Worm (Caenorhabditis elegans) whole organism, early embryonic: ENCODE data around the gene flp-6.

ENCODE experiments used
- ceh-13 ChIP-seq: fragments of 200-800 bp; sonication (Bioruptor generic); optimal IDR thresholded peaks from 2 replicates; lab custom pipeline; 2018; ENCODE audit warnings: mild to moderate bottlenecking, missing genetic modification characterization, missing compliant biosample characterization
- hnd-1 ChIP-seq: sonication (generic microtip); optimal IDR thresholded peaks from 2 replicates; lab custom pipeline; 2016; ENCODE audit warnings: missing genetic modification characterization, missing compliant biosample characterization
- tbx-37 ChIP-seq: fragments of 200-800 bp; sonication (Bioruptor generic); conservative IDR thresholded peaks from 2 replicates; pipeline ENCODE4 v1.3.6; 2022; ENCODE audit warnings: missing genetic modification reagents, missing genetic modification characterization, missing compliant biosample characterization

ce11 chrV:9424514-9424913 is 47.3 kb upstream of the flp-6 start:
- TF ChIP-seq ceh-13 (GFP tag; lab: Kevin White, UChicago) (no peak), hnd-1 (tag; lab: Kevin White, UChicago) (no peak), tbx-37 (GFP tag; lab: Robert Waterston, UW) (no peak)
